Worm (Caenorhabditis elegans) whole organism, L3 larva: ENCODE measurements around the gene C14B1.2.

Experiments used
- ama-1 ChIP-seq: fragments of 150-350 bp; optimal IDR thresholded peaks from 2 replicates; lab custom pipeline; 2018
- egl-27 ChIP-seq: sonication (generic microtip); optimal IDR thresholded peaks from 4 replicates; lab custom pipeline; 2017; ENCODE audit warnings: missing biosample characterization, missing genetic modification reagents, missing genetic modification characterization
- nhr-237 ChIP-seq: fragments of 150-350 bp; optimal IDR thresholded peaks from 2 replicates; lab custom pipeline; 2014; ENCODE audit warnings: missing biosample characterization, missing genetic modification characterization
- nhr-67 ChIP-seq: fragments of 150-350 bp; optimal IDR thresholded peaks from 2 replicates; lab custom pipeline; 2014; ENCODE audit warnings: missing biosample characterization, missing genetic modification characterization
- snpc-4 ChIP-seq: fragments of 150-350 bp; optimal IDR thresholded peaks from 2 replicates; lab custom pipeline; 2014; ENCODE audit warnings: missing biosample characterization, missing genetic modification characterization

ce11 chrIII:3672839-3673238 is 29.2 kb upstream of the C14B1.2 start:
- TF ChIP-seq nhr-67 (tag; lab: Kevin White, UChicago): no peak
- no peak for TF ChIP-seq snpc-4 (tag; lab: Kevin White, UChicago)
- no peak for TF ChIP-seq egl-27 (tag; lab: Kevin White, UChicago)
- TF ChIP-seq nhr-237 (tag; lab: Kevin White, UChicago): no peak
- no peak for TF ChIP-seq ama-1 (lab: Kevin White, UChicago)
